Worm (Caenorhabditis elegans): ENCODE data around the gene fkb-4.

The fkb-4 gene

ce11 chrV:12800171-12800570 lies 13.2 kb upstream of the fkb-4 start, which contains the start of gene ugt-3:
TSS of gene ugt-3 (minus strand) at chrV:12800271.
- TF ChIP-seq K09A11.1 (tag; optimal IDR thresholded peaks at IDR 0.05; ENCODE audit: insufficient read depth) (no peak), ttx-3 (tag; optimal IDR thresholded peaks at IDR 0.05) (no peak), ref-2 (tag; optimal IDR thresholded peaks at IDR 0.05) (no peak), fkh-6 (tag; optimal IDR thresholded peaks at IDR 0.05) (no peak), T23F11.4 (GFP tag; optimal IDR thresholded peaks at IDR 0.05) (no peak), lin-11 (tag; optimal IDR thresholded peaks at IDR 0.05) (no peak), Y22D7AL.16 (tag; optimal IDR thresholded peaks at IDR 0.05) (no peak), gmeb-2 (tag; optimal IDR thresholded peaks at IDR 0.05) (no peak), mec-3 (tag; optimal IDR thresholded peaks at IDR 0.05; ENCODE audit: borderline replicate concordance) (no peak), eyg-1 (tag; optimal IDR thresholded peaks at IDR 0.05) (no peak), ceh-2 (tag; optimal IDR thresholded peaks at IDR 0.05) (no peak), hlh-30 (tag; optimal IDR thresholded peaks at IDR 0.05; ENCODE audit: insufficient read depth) (no peak)

ce11 chrV:12797992-12798391 lies 11.1 kb upstream of the fkb-4 start, which contains the start of gene ugt-6:
TSS of gene ugt-6 (minus strand) at chrV:12798224.
- TF ChIP-seq nhr-232 (tag; optimal IDR thresholded peaks at IDR 0.05) (no peak), npax-4 (tag; optimal IDR thresholded peaks at IDR 0.05) (no peak), dve-1 (tag; optimal IDR thresholded peaks at IDR 0.05) (no peak), hlh-6 (tag; optimal IDR thresholded peaks at IDR 0.05) (no peak), che-1 (tag; optimal IDR thresholded peaks at IDR 0.05) (no peak), K02D7.2 (tag; optimal IDR thresholded peaks at IDR 0.05) (no peak), pax-1 (tag; optimal IDR thresholded peaks at IDR 0.05) (no peak), pat-9 (tag; optimal IDR thresholded peaks at IDR 0.05) (no peak), ceh-19 (GFP tag; optimal IDR thresholded peaks at IDR 0.05) (no peak), sdc-2 (tag; optimal IDR thresholded peaks at IDR 0.05) (no peak), syd-9 (tag; optimal IDR thresholded peaks at IDR 0.05) (no peak)

ce11 chrV:12796908-12797490 lies 10.1 kb upstream of the fkb-4 start:
- no peak for TF ChIP-seq ceh-6 (GFP tag; optimal IDR thresholded peaks at IDR 0.05)
- no peak for TF ChIP-seq ref-2 (tag; optimal IDR thresholded peaks at IDR 0.05)
- TF ChIP-seq sox-4 (tag; optimal IDR thresholded peaks at IDR 0.05) = no peak
- no peak for TF ChIP-seq C38D4.7 (GFP tag; optimal IDR thresholded peaks at IDR 0.05)
- TF ChIP-seq tbx-2 (tag; optimal IDR thresholded peaks at IDR 0.05) = no peak
- TF ChIP-seq fax-1 (tag; optimal IDR thresholded peaks at IDR 0.05) = no peak
- TF ChIP-seq ceh-31 (tag; optimal IDR thresholded peaks at IDR 0.05) = no peak
- TF ChIP-seq ttx-3 (tag; optimal IDR thresholded peaks at IDR 0.05) = no peak
- no peak for TF ChIP-seq hlh-30 (tag; optimal IDR thresholded peaks at IDR 0.05; ENCODE audit: insufficient read depth)
- no peak for TF ChIP-seq gmeb-2 (tag; optimal IDR thresholded peaks at IDR 0.05)
- no peak for TF ChIP-seq C08G9.2 (tag; optimal IDR thresholded peaks at IDR 0.05)
- no peak for TF ChIP-seq hlh-15 (tag; optimal IDR thresholded peaks at IDR 0.05)

ce11 chrV:12795927-12796326 lies 9.0 kb upstream of the fkb-4 start:
- TF ChIP-seq elt-2 (tag; optimal IDR thresholded peaks at IDR 0.05) (peak; percentile 16), tbx-2 (tag; optimal IDR thresholded peaks at IDR 0.05) (no peak), pqm-1 (tag; optimal IDR thresholded peaks at IDR 0.05) (no peak)

- peak; percentile 21 for TF ChIP-seq elt-2 (tag; optimal IDR thresholded peaks at IDR 0.05)
- TF ChIP-seq ceh-18 (tag; optimal IDR thresholded peaks at IDR 0.05) = no peak
Measured at ce11 chrV:12795196-12795595, 8.3 kb upstream of the fkb-4 start, which contains the start of gene ugt-4. TSS of gene ugt-4 (minus strand) at chrV:12795336.
